Worm (Caenorhabditis elegans): Measurements from ENCODE around the gene cdr-2.

The cdr-2 gene

DNA sequence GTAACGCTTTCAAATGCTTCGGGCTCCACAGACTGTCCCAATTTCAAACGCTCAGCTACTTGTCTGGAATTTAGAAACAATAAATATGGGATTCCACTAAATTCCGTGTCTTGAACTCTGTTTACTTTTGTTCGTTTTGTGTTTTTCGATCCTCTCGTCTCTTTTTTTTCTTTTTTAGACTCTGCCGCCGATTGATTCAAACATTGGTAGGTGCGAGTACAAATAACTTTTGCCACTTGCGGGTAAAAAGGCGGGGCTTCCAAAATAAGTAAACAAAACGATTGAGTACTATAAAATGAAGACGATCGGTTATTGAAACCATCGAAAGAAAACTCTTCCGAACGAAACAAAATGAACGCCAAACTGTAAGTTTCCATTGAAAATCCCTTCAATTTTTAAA lies 50.4 kb downstream of the cdr-2 start, which contains the start of gene fipr-2:
Gene fipr-2 (plus strand): TSS at position 245 of the 400 bp plus-strand sequence.
- no peak for TF ChIP-seq ceh-20 (GFP tag; IDR thresholded peaks at IDR 0.05)
- no peak for TF ChIP-seq dmd-6 (GFP tag; IDR thresholded peaks at IDR 0.05)
- TF ChIP-seq unc-130 (GFP tag; optimal IDR thresholded peaks at IDR 0.05): no peak
- no peak for TF ChIP-seq nhr-41 (GFP tag; IDR thresholded peaks at IDR 0.05)
- no peak for TF ChIP-seq nhr-76 (tag; optimal IDR thresholded peaks at IDR 0.05)
- no peak for TF ChIP-seq lin-39 (tag; optimal IDR thresholded peaks at IDR 0.05)
- no peak for TF ChIP-seq attf-4 (tag; optimal IDR thresholded peaks at IDR 0.05)

Data from whole organism, L4 larva.